Fruit fly (Drosophila melanogaster): ENCODE data around the gene ND-B14.5B.

Gene ND-B14.5B

DNA sequence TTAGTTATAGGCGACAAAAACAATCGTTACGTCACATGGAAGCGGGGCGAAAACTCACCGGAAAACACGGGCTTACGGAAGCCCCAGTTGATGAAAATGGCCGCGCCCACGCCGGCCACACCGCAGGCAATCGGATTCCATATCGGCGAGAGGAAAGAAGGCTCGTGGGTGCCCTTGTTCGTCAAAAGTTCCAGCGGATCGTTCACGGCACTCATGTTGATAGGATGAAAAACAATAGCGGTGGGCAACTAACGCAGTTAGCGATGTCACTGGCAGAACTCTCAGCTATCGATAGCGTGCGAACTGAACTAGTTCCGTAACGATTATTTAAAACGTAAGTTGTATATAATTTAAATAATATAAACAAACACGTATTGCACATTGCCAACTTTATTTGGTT, at the start of gene ND-B14.5B (continued):
- TF ChIP-seq H15 (GFP tag; IDR thresholded peaks at IDR 0.05) (no peak), Opbp (GFP tag; IDR thresholded peaks at IDR 0.05; ENCODE audit: partially characterized antibody) (peak; percentile 85), ttk (GFP tag; IDR thresholded peaks at IDR 0.05) (no peak), CG17829 (tag; optimal IDR thresholded peaks at IDR 0.05) (no peak), crp (GFP tag; optimal IDR thresholded peaks at IDR 0.05) (no peak), nerfin-2 (GFP tag; IDR thresholded peaks at IDR 0.05; ENCODE audit: partially characterized antibody) (peak; percentile 49; the same call in 1 of the 2 replicates), dmrt99B (tag; optimal IDR thresholded peaks at IDR 0.05) (no peak), Bgb (GFP tag; IDR thresholded peaks at IDR 0.05; ENCODE audit: partially characterized antibody) (peak; percentile 85), croc (GFP tag; conservative IDR thresholded peaks at IDR 0.05) (no peak), CG8359 (GFP tag; optimal IDR thresholded peaks at IDR 0.05; ENCODE audit: borderline replicate concordance) (no peak), tll (GFP tag; optimal IDR thresholded peaks at IDR 0.05) (no peak), CG2889 (GFP tag; IDR thresholded peaks at IDR 0.05) (no peak), CG12659 (GFP tag; optimal IDR thresholded peaks at IDR 0.05) (peak; percentile 5), maf-S (GFP tag; optimal IDR thresholded peaks at IDR 0.05) (no peak), CG34224 (GFP tag; IDR thresholded peaks at IDR 0.05; ENCODE audit: partially characterized antibody) (peak; percentile 72), pum (GFP tag; optimal IDR thresholded peaks at IDR 0.05) (no peak), Mes4 (GFP tag; optimal IDR thresholded peaks at IDR 0.05) (peak; percentile 6), CG11093 (GFP tag; IDR thresholded peaks at IDR 0.05) (no peak), CG2120 (GFP tag; optimal IDR thresholded peaks at IDR 0.05) (no peak), sob (GFP tag; IDR thresholded peaks at IDR 0.05) (no peak), Chrac-16 (GFP tag; optimal IDR thresholded peaks at IDR 0.05) (no peak), CG10366 (GFP tag; IDR thresholded peaks at IDR 0.05) (no peak), gce (GFP tag; IDR thresholded peaks at IDR 0.05) (no peak), CG12744 (GFP tag; optimal IDR thresholded peaks at IDR 0.05) (no peak)

- TF ChIP-seq CG11696 (GFP tag; IDR thresholded peaks at IDR 0.05) (peak; percentile 66; the same call in 1 of the 2 replicates), lab (GFP tag; optimal IDR thresholded peaks at IDR 0.05) (peak; percentile 39), HmgZ (tag; optimal IDR thresholded peaks at IDR 0.05) (no peak), CG6689 (GFP tag; IDR thresholded peaks at IDR 0.05) (peak; percentile 49; the same call in 1 of the 2 replicates), sisA (GFP tag; IDR thresholded peaks at IDR 0.05) (peak; percentile 32; the same call in 1 of the 2 replicates), sob (GFP tag; IDR thresholded peaks at IDR 0.05) (0 out of 2 replicates have a peak, but pooled peaks have one; percentile 22), E2f1 (GFP tag; IDR thresholded peaks at IDR 0.05) (0 out of 2 replicates have a peak, but pooled peaks have one; percentile 22), row (GFP tag; IDR thresholded peaks at IDR 0.05) (peak; percentile 46; the same call in 1 of the 3 replicates), Ptx1 (GFP tag; IDR thresholded peaks at IDR 0.05) (peak; percentile 40; the same call in 1 of the 2 replicates), CG2678 (tag; optimal IDR thresholded peaks at IDR 0.05) (no peak), CG4404 (GFP tag; IDR thresholded peaks at IDR 0.05) (0 out of 2 replicates have a peak, but pooled peaks have one; percentile 9), wor (GFP tag; IDR thresholded peaks at IDR 0.05) (0 out of 2 replicates have a peak, but pooled peaks have one; percentile 10), CoRest (tag; optimal IDR thresholded peaks at IDR 0.05) (no peak), Sox102F (GFP tag; optimal IDR thresholded peaks at IDR 0.05) (peak; percentile 15), H2.0 (GFP tag; IDR thresholded peaks at IDR 0.05) (peak; percentile 41; the same call in 1 of the 2 replicates), Pdp1 (GFP tag; optimal IDR thresholded peaks at IDR 0.05) (no peak), Ada2b (GFP tag; IDR thresholded peaks at IDR 0.05) (0 out of 2 replicates have a peak, but pooled peaks have one; percentile 26), prd (optimal IDR thresholded peaks at IDR 0.05) (peak in 1 of 2 experiments; percentile 7), prd (GFP tag; IDR thresholded peaks at IDR 0.05) (peak; percentile 48; the same call in 2 of the 3 replicates), CG11504 (tag; optimal IDR thresholded peaks at IDR 0.05) (peak; percentile 36), nmo (GFP tag; optimal IDR thresholded peaks at IDR 0.05) (peak; percentile 5), Meics (GFP tag; optimal IDR thresholded peaks at IDR 0.05) (peak; percentile 6), Fer3 (tag; optimal IDR thresholded peaks at IDR 0.05) (peak; percentile 15), p53 (GFP tag; optimal IDR thresholded peaks at IDR 0.05) (no peak), dysf (GFP tag; IDR thresholded peaks at IDR 0.05) (peak; percentile 31; the same call in 1 of the 3 replicates), lmd (GFP tag; IDR thresholded peaks at IDR 0.05) (peak; percentile 29; the same call in 1 of the 2 replicates), dmrt99B (tag; optimal IDR thresholded peaks at IDR 0.05) (peak; percentile 22), Dip2 (GFP tag; IDR thresholded peaks at IDR 0.05) (no peak)
Measured at dm6 chr2L:3188875-3189274, 43.2 kb upstream of the ND-B14.5B start.

Measured in whole organism, embryonic.